Fruit fly (Drosophila melanogaster) whole organism, embryonic: ENCODE data around the gene CG10730.

Experiments
- Atf3 ChIP-seq: fragments of 200-800 bp; sonication (Bioruptor generic); optimal IDR thresholded peaks from 3 replicates; lab custom pipeline; 2016; ENCODE audit warnings: missing biosample characterization, missing genetic modification characterization
- CG1024 ChIP-seq: fragments of 200-800 bp; sonication (Bioruptor generic); IDR thresholded peaks from 2 replicates; pipeline ENCODE4 v1.3.6; 2022; ENCODE audit warnings: missing biosample characterization, missing genetic modification characterization
- CG12659 ChIP-seq: fragments of 200-800 bp; sonication (Bioruptor generic); optimal IDR thresholded peaks from 3 replicates; lab custom pipeline; 2017; ENCODE audit warnings: mild to moderate bottlenecking, missing biosample characterization, missing genetic modification reagents, missing genetic modification characterization
- CG13296 ChIP-seq: fragments of 200-800 bp; sonication (Bioruptor generic); optimal IDR thresholded peaks from 3 replicates; lab custom pipeline; 2018; ENCODE audit warnings: missing biosample characterization, mild to moderate bottlenecking, missing genetic modification characterization
- CG31441 ChIP-seq: fragments of 200-800 bp; sonication (Bioruptor generic); IDR thresholded peaks from 2 replicates; pipeline ENCODE4 v1.3.6; 2022; ENCODE audit warnings: missing biosample characterization, missing genetic modification characterization
- CG3838 ChIP-seq: fragments of 200-800 bp; sonication (Bioruptor generic); optimal IDR thresholded peaks from 3 replicates; lab custom pipeline; 2016; ENCODE audit warnings: missing biosample characterization, missing genetic modification characterization
- CG5245 ChIP-seq: fragments of 200-800 bp; sonication (Bioruptor generic); optimal IDR thresholded peaks from 3 replicates; lab custom pipeline; 2016; ENCODE audit warnings: missing biosample characterization, missing genetic modification characterization
- CG6689 ChIP-seq: fragments of 200-800 bp; sonication (Bioruptor generic); IDR thresholded peaks from 2 replicates; pipeline ENCODE4 v1.3.6; 2022; ENCODE audit warnings: missing biosample characterization, missing genetic modification characterization
- CG6854 ChIP-seq: fragments of 200-800 bp; sonication (Bioruptor generic); optimal IDR thresholded peaks from 3 replicates; lab custom pipeline; 2017; ENCODE audit warnings: missing biosample characterization, mild to moderate bottlenecking, missing genetic modification characterization
- CG7839 ChIP-seq: fragments of 200-800 bp; sonication (Bioruptor generic); optimal IDR thresholded peaks from 3 replicates; lab custom pipeline; 2018; ENCODE audit warnings: missing biosample characterization, mild to moderate bottlenecking, missing genetic modification characterization, moderate library complexity
- CG8290 ChIP-seq, 3 experiments: fragments of 200-800 bp; sonication (Bioruptor generic); optimal IDR thresholded peaks; 2 replicates each; lab custom pipeline; 2016 to 2019; ENCODE audit warnings: missing biosample characterization in 3 of 3, missing genetic modification characterization in 3 of 3, mild to moderate bottlenecking in 2 of 3, moderate library complexity in 1 of 3
- CHES-1-like ChIP-seq: fragments of 200-800 bp; sonication (Bioruptor generic); optimal IDR thresholded peaks from 2 replicates; lab custom pipeline; 2016; ENCODE audit warnings: missing biosample characterization, missing genetic modification characterization
- Camta ChIP-seq: fragments of 200-800 bp; sonication (Bioruptor generic); optimal IDR thresholded peaks from 2 replicates; lab custom pipeline; 2016; ENCODE audit warnings: missing biosample characterization, missing genetic modification characterization
- D19B ChIP-seq: fragments of 200-800 bp; sonication (Bioruptor generic); optimal IDR thresholded peaks from 2 replicates; lab custom pipeline; 2017; ENCODE audit warnings: missing biosample characterization, mild to moderate bottlenecking, missing genetic modification characterization
- ERR ChIP-seq: fragments of 200-800 bp; sonication (Bioruptor generic); optimal IDR thresholded peaks from 2 replicates; lab custom pipeline; 2016; ENCODE audit warnings: missing biosample characterization, missing genetic modification characterization
- Ets65A ChIP-seq: fragments of 200-800 bp; sonication (Bioruptor generic); peaks from one replicate; lab custom pipeline; 2016; ENCODE audit warnings: missing biosample characterization, missing genetic modification characterization
- HLH3B ChIP-seq: fragments of 200-800 bp; sonication (Bioruptor generic); IDR thresholded peaks from 2 replicates; pipeline ENCODE4 v1.3.6; 2022; ENCODE audit warnings: missing biosample characterization, missing genetic modification characterization
- Hmr ChIP-seq: fragments of 200-800 bp; sonication (Bioruptor generic); optimal IDR thresholded peaks from 3 replicates; lab custom pipeline; 2017; ENCODE audit warnings: mild to moderate bottlenecking, missing biosample characterization, missing genetic modification reagents, missing genetic modification characterization
- MBD-R2 ChIP-seq: fragments of 200-800 bp; sonication (Bioruptor generic); IDR thresholded peaks from 2 replicates; pipeline ENCODE4 v1.3.6; 2022; ENCODE audit warnings: missing biosample characterization, missing genetic modification characterization
- Mes4 ChIP-seq: fragments of 200-800 bp; sonication (Bioruptor generic); optimal IDR thresholded peaks from 2 replicates; lab custom pipeline; 2016; ENCODE audit warnings: missing biosample characterization, missing genetic modification characterization
- Poxn ChIP-seq: fragments of 200-800 bp; sonication (Bioruptor generic); IDR thresholded peaks from 2 replicates; pipeline ENCODE4 v1.3.6; 2022; ENCODE audit warnings: missing biosample characterization, missing genetic modification characterization
- Rx ChIP-seq: fragments of 200-800 bp; sonication (Bioruptor generic); IDR thresholded peaks from 2 replicates; pipeline ENCODE4 v1.3.6; 2022; ENCODE audit warnings: missing biosample characterization, missing genetic modification characterization
- Sox100B ChIP-seq: fragments of 200-800 bp; sonication (Bioruptor generic); optimal IDR thresholded peaks from 3 replicates; lab custom pipeline; 2018; ENCODE audit warnings: missing biosample characterization, mild to moderate bottlenecking, missing genetic modification characterization
- Spps ChIP-seq: fragments of 200-800 bp; sonication (Bioruptor generic); optimal IDR thresholded peaks from 2 replicates; lab custom pipeline; 2018; ENCODE audit warnings: missing biosample characterization, mild to moderate bottlenecking, missing genetic modification characterization
- crc ChIP-seq: fragments of 200-800 bp; sonication (Bioruptor generic); optimal IDR thresholded peaks from 2 replicates; lab custom pipeline; 2016; ENCODE audit warnings: missing biosample characterization, missing genetic modification characterization
- cwo ChIP-seq: fragments of 200-800 bp; sonication (Bioruptor generic); optimal IDR thresholded peaks from 3 replicates; lab custom pipeline; 2017; ENCODE audit warnings: missing biosample characterization, missing genetic modification characterization, mild to moderate bottlenecking, moderate library complexity, missing genetic modification reagents
- exex ChIP-seq: fragments of 200-800 bp; sonication (Bioruptor generic); optimal IDR thresholded peaks from 4 replicates; lab custom pipeline; 2018; ENCODE audit warnings: missing biosample characterization, mild to moderate bottlenecking, missing genetic modification characterization, moderate library complexity
- eyg ChIP-seq: fragments of 200-800 bp; sonication (Bioruptor generic); optimal IDR thresholded peaks from 3 replicates; lab custom pipeline; 2016; ENCODE audit warnings: missing biosample characterization, missing genetic modification characterization
- gro ChIP-seq: fragments of 200-800 bp; sonication (Bioruptor generic); optimal IDR thresholded peaks from 2 replicates; lab custom pipeline; 2016; ENCODE audit warnings: missing biosample characterization, missing genetic modification characterization
- h ChIP-seq: fragments of >200 bp; optimal IDR thresholded peaks from 2 replicates; lab custom pipeline; 2017
- kah ChIP-seq: fragments of 200-800 bp; sonication (Bioruptor generic); optimal IDR thresholded peaks from 2 replicates; lab custom pipeline; 2018; ENCODE audit warnings: missing biosample characterization, mild to moderate bottlenecking, missing genetic modification characterization
- kay ChIP-seq: fragments of 200-800 bp; sonication (Bioruptor generic); optimal IDR thresholded peaks from 2 replicates; lab custom pipeline; 2016; ENCODE audit warnings: missing biosample characterization, missing genetic modification characterization
- p53 ChIP-seq: fragments of 200-800 bp; sonication (Bioruptor generic); optimal IDR thresholded peaks from 2 replicates; lab custom pipeline; 2016; ENCODE audit warnings: missing biosample characterization, missing genetic modification characterization
- peb ChIP-seq: fragments of 200-800 bp; sonication (Bioruptor generic); IDR thresholded peaks from 2 replicates; pipeline ENCODE4 v1.3.6; 2022; ENCODE audit warnings: missing biosample characterization, missing genetic modification characterization
- pnt ChIP-seq: fragments of 200-800 bp; sonication (Bioruptor generic); optimal IDR thresholded peaks from 3 replicates; lab custom pipeline; 2016; ENCODE audit warnings: missing biosample characterization, missing genetic modification characterization
- ranshi ChIP-seq: fragments of 200-800 bp; sonication (Bioruptor generic); IDR thresholded peaks from 2 replicates; pipeline ENCODE4 v1.3.6; 2022; ENCODE audit warnings: missing biosample characterization, missing genetic modification characterization
- row ChIP-seq: fragments of 200-800 bp; sonication (Bioruptor generic); IDR thresholded peaks from 3 replicates; pipeline ENCODE4 v1.3.6; 2022; ENCODE audit warnings: missing biosample characterization, missing genetic modification characterization
- sens ChIP-seq: fragments of 200-800 bp; sonication (Bioruptor generic); peaks from one replicate; lab custom pipeline; 2016; ENCODE audit warnings: missing biosample characterization, missing genetic modification characterization
- slbo ChIP-seq: fragments of 200-800 bp; sonication (Bioruptor generic); IDR thresholded peaks from 2 replicates; pipeline ENCODE4 v1.3.6; 2022; ENCODE audit warnings: missing biosample characterization, missing genetic modification characterization
- sob ChIP-seq: fragments of 200-800 bp; sonication (Bioruptor generic); IDR thresholded peaks from 2 replicates; pipeline ENCODE4 v1.3.6; 2022; ENCODE audit warnings: missing biosample characterization, missing genetic modification characterization
- sug ChIP-seq: fragments of 200-800 bp; optimal IDR thresholded peaks from 2 replicates; lab custom pipeline; 2019; ENCODE audit warnings: missing biosample characterization, mild to moderate bottlenecking, missing genetic modification characterization, moderate library complexity
- tio ChIP-seq: fragments of 200-800 bp; sonication (Bioruptor generic); optimal IDR thresholded peaks from 2 replicates; lab custom pipeline; 2017; ENCODE audit warnings: missing biosample characterization, missing genetic modification characterization, inconsistent platforms
- trh ChIP-seq: fragments of 200-800 bp; sonication (Bioruptor generic); optimal IDR thresholded peaks from 2 replicates; lab custom pipeline; 2016; ENCODE audit warnings: missing biosample characterization, missing genetic modification characterization

Gene CG10730

dm6 chr2L:20027382-20027919, 44.5 kb downstream of the CG10730 start, which contains the start of gene sNPF (continued):
- TF ChIP-seq CG12659 (GFP tag; lab: Kevin White, UChicago) (peak; percentile 59), tio (GFP tag; lab: Kevin White, UChicago) (peak; percentile 52), CG7839 (tag; lab: Kevin White, UChicago) (peak; percentile 71), Sox100B (GFP tag; lab: Kevin White, UChicago) (peak; percentile 38), CG5245 (GFP tag; lab: Kevin White, UChicago) (no peak), HLH3B (no peak), CG13296 (peak; percentile 32), slbo (peak; percentile 75), gro (GFP tag; lab: Kevin White, UChicago) (peak; percentile 78), pnt (GFP tag; lab: Kevin White, UChicago) (no peak), Spps (tag; lab: Kevin White, UChicago) (no peak), ranshi (GFP tag; lab: Robert Waterston, UW) (0 out of 2 replicates have a peak, but pooled peaks have one; percentile 24), crc (GFP tag; lab: Kevin White, UChicago) (peak; percentile 2), Atf3 (GFP tag; lab: Kevin White, UChicago) (peak; percentile 54), trh (GFP tag; lab: Kevin White, UChicago) (no peak), eyg (peak; percentile 41), sug (tag; lab: Kevin White, UChicago) (peak; percentile 49), MBD-R2 (GFP tag; lab: Robert Waterston, UW) (no peak), h (lab: Kevin White, UChicago) (no peak), ERR (GFP tag; lab: Kevin White, UChicago) (peak; percentile 52), CG8290 (GFP tag; optimal IDR thresholded peaks at IDR 0.05; lab: Kevin White, UChicago) (no peak), CG8290 (tag; optimal IDR thresholded peaks at IDR 0.05; lab: Kevin White, UChicago) (peak in 1 of 2 experiments; percentile 5), CG31441 (GFP tag; lab: Robert Waterston, UW) (no peak), CG1024 (no peak), kay (no peak), CG6854 (peak; percentile 56), CG3838 (GFP tag; lab: Kevin White, UChicago) (no peak), kah (no peak), CHES-1-like (GFP tag; lab: Kevin White, UChicago) (peak; percentile 71), p53 (no peak), Mes4 (GFP tag; lab: Kevin White, UChicago) (no peak), sob (no peak)
- TF ChIP-seq, all 482 proteins: peak for 150

- TF ChIP-seq Hmr, result no peak
- peak; percentile 67 for TF ChIP-seq Ets65A (GFP tag; lab: Kevin White, UChicago)
- peak; percentile 44 for TF ChIP-seq sens
- peak; percentile 51 for TF ChIP-seq exex
- no peak for TF ChIP-seq CG6689 (GFP tag; lab: Robert Waterston, UW)
- no peak for TF ChIP-seq Poxn (GFP tag; lab: Robert Waterston, UW)
- TF ChIP-seq cwo (GFP tag; lab: Kevin White, UChicago), result no peak
- TF ChIP-seq D19B (GFP tag; lab: Kevin White, UChicago), result peak; percentile 86
- TF ChIP-seq row (GFP tag; lab: Robert Waterston, UW), result peak; percentile 72
Observed at dm6 chr2L:20026351-20026849, 45.6 kb downstream of the CG10730 start.

DNA sequence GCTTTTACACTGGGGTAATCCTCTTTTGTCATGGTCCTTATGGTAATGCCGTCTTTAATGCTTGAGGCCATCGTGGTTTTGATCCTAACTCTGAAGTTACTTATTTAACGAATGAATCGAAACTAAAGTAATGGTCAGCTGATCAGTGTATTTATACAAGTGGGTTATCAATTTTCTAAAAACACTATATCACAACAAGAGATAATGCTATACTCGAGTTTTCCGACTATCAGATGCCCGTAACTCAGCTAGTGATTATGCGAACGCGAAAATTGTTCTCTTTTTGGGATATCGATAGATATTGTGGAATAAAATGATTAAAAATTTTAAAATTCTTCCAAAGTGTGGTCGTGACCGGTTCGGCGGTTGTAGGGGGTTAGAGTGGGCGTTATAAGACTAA, 46.3 kb downstream of the CG10730 start, which contains the start of gene AANATL3:
Gene AANATL3, minus strand, starts transcription at position 101 of the 400 bp plus-strand sequence.
- TF ChIP-seq peb (no peak), Camta (GFP tag; lab: Kevin White, UChicago) (no peak), Rx (no peak), sob (no peak)
